Worm (Caenorhabditis elegans) whole organism, mixed stage, embryonic: ENCODE data around the gene C05C12.1.

Experiments used
- M03D4.4 ChIP-seq: sonication (generic microtip); optimal IDR thresholded peaks from 2 replicates; lab custom pipeline; 2017; ENCODE audit warnings: mild to moderate bottlenecking, missing genetic modification characterization, missing compliant biosample characterization
- blmp-1 ChIP-seq: fragments of 150-350 bp; optimal IDR thresholded peaks from 2 replicates; lab custom pipeline; 2014; ENCODE audit warnings: missing biosample characterization, missing genetic modification characterization
- ceh-39 ChIP-seq: fragments of 150-350 bp; optimal IDR thresholded peaks from 2 replicates; lab custom pipeline; 2014; ENCODE audit warnings: missing biosample characterization, missing genetic modification characterization
- ceh-43 ChIP-seq: fragments of 200-800 bp; sonication (Bioruptor generic); optimal IDR thresholded peaks from 2 replicates; lab custom pipeline; 2018; ENCODE audit warnings: mild to moderate bottlenecking, missing genetic modification characterization, moderate library complexity, missing compliant biosample characterization
- ceh-83 ChIP-seq: fragments of 200-800 bp; sonication (Bioruptor generic); optimal IDR thresholded peaks from 2 replicates; lab custom pipeline; 2018; ENCODE audit warnings: mild to moderate bottlenecking, missing genetic modification characterization, missing compliant biosample characterization
- ces-1 ChIP-seq: fragments of 150-350 bp; optimal IDR thresholded peaks from 2 replicates; lab custom pipeline; 2014; ENCODE audit warnings: missing biosample characterization, missing genetic modification reagents, missing genetic modification characterization
- cnd-1 ChIP-seq: fragments of 200-800 bp; sonication (Bioruptor generic); optimal IDR thresholded peaks from 2 replicates; lab custom pipeline; 2018; ENCODE audit warnings: mild to moderate bottlenecking, missing genetic modification characterization, missing compliant biosample characterization
- drap-1 ChIP-seq: fragments of 200-800 bp; sonication (Bioruptor generic); optimal IDR thresholded peaks from 3 replicates; lab custom pipeline; 2018; ENCODE audit warnings: mild to moderate bottlenecking, missing genetic modification characterization, missing compliant biosample characterization
- elt-1 ChIP-seq: sonication (generic microtip); optimal IDR thresholded peaks from 2 replicates; lab custom pipeline; 2017; ENCODE audit warnings: missing genetic modification characterization, mild to moderate bottlenecking, missing compliant biosample characterization, antibody characterized with exemption, moderate library complexity, borderline replicate concordance; ENCODE audit not compliant: insufficient read depth
- elt-3 ChIP-seq: fragments of 150-350 bp; optimal IDR thresholded peaks from 2 replicates; lab custom pipeline; 2014; ENCODE audit warnings: missing biosample characterization, missing genetic modification characterization
- flh-1 ChIP-seq: fragments of 200-800 bp; sonication (Bioruptor generic); optimal IDR thresholded peaks from 2 replicates; lab custom pipeline; 2018; ENCODE audit warnings: mild to moderate bottlenecking, missing genetic modification characterization, moderate library complexity, missing compliant biosample characterization
- ham-2 ChIP-seq: fragments of 200-800 bp; sonication (Bioruptor generic); optimal IDR thresholded peaks from 2 replicates; lab custom pipeline; 2018; ENCODE audit warnings: mild to moderate bottlenecking, missing genetic modification characterization, missing compliant biosample characterization
- hlh-1 ChIP-seq: fragments of 150-350 bp; optimal IDR thresholded peaks from 2 replicates; lab custom pipeline; 2014; ENCODE audit warnings: missing biosample characterization, missing genetic modification reagents, missing genetic modification characterization
- lin-13 ChIP-seq: fragments of 150-350 bp; optimal IDR thresholded peaks from 2 replicates; lab custom pipeline; 2014; ENCODE audit warnings: missing biosample characterization, missing genetic modification characterization
- lin-32 ChIP-seq: fragments of 200-800 bp; sonication (Bioruptor generic); optimal IDR thresholded peaks from 2 replicates; lab custom pipeline; 2018; ENCODE audit warnings: mild to moderate bottlenecking, missing genetic modification characterization, missing compliant biosample characterization
- lsy-2 ChIP-seq: fragments of 150-350 bp; optimal IDR thresholded peaks from 2 replicates; lab custom pipeline; 2014; ENCODE audit warnings: missing biosample characterization, missing genetic modification characterization
- mab-5 ChIP-seq: fragments of 150-350 bp; optimal IDR thresholded peaks from 2 replicates; lab custom pipeline; 2014; ENCODE audit warnings: missing biosample characterization, missing genetic modification characterization
- mls-2 ChIP-seq: sonication (generic microtip); optimal IDR thresholded peaks from 2 replicates; lab custom pipeline; 2016; ENCODE audit warnings: mild to moderate bottlenecking, missing genetic modification characterization, moderate library complexity, missing compliant biosample characterization
- nhr-12 ChIP-seq: fragments of 150-350 bp; optimal IDR thresholded peaks from 2 replicates; lab custom pipeline; 2014; ENCODE audit warnings: missing biosample characterization, missing genetic modification characterization
- nhr-2 ChIP-seq: fragments of 150-350 bp; optimal IDR thresholded peaks from 2 replicates; lab custom pipeline; 2014; ENCODE audit warnings: missing biosample characterization, missing genetic modification characterization
- nhr-237 ChIP-seq: fragments of 150-350 bp; optimal IDR thresholded peaks from 2 replicates; lab custom pipeline; 2014; ENCODE audit warnings: missing biosample characterization, missing genetic modification characterization
- pha-4 ChIP-seq: fragments of 150-350 bp; optimal IDR thresholded peaks from 2 replicates; lab custom pipeline; 2018; ENCODE audit warnings: missing biosample characterization, missing genetic modification reagents, missing genetic modification characterization
- sem-2 ChIP-seq: fragments of 200-800 bp; sonication (Bioruptor generic); optimal IDR thresholded peaks from 2 replicates; lab custom pipeline; 2018; ENCODE audit warnings: mild to moderate bottlenecking, missing genetic modification characterization, missing compliant biosample characterization
- snpc-4 ChIP-seq: fragments of 150-350 bp; optimal IDR thresholded peaks from 2 replicates; lab custom pipeline; 2014; ENCODE audit warnings: missing biosample characterization, missing genetic modification characterization
- sptf-1 ChIP-seq: sonication (generic microtip); optimal IDR thresholded peaks from 2 replicates; lab custom pipeline; 2017; ENCODE audit warnings: mild to moderate bottlenecking, missing genetic modification characterization, moderate library complexity, missing compliant biosample characterization
- unc-120 ChIP-seq: sonication (generic microtip); optimal IDR thresholded peaks from 2 replicates; lab custom pipeline; 2017; ENCODE audit warnings: missing genetic modification characterization, missing compliant biosample characterization; ENCODE audit not compliant: poor library complexity, severe bottlenecking

The C05C12.1 gene

DNA sequence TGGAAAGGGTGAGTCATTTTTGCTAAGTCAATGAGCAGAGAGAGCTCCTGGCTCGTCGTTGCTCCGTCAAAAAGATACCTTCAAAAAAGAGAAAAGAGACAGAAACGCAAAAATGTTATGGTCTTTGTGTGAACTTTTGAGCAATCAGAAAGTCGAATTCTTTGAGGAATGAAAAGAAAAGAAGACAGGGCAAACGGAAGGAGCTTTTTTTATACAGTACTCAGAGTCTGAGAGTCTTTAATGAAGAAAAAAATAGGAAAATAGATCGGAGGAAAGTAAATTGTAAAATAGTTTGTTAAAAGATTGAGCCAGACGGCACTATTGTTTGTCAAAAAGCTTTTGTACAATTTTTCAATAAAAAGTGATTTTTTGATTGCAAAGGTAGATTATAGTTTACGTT, 15.7 kb downstream of the C05C12.1 start:
- TF ChIP-seq nhr-2 (no peak), drap-1 (GFP tag; lab: Kevin White, UChicago) (no peak), sem-2 (GFP tag; lab: Kevin White, UChicago) (no peak), elt-1 (tag; lab: Kevin White, UChicago) (no peak), nhr-237 (no peak), ceh-43 (no peak), unc-120 (tag; lab: Kevin White, UChicago) (no peak), snpc-4 (tag; lab: Kevin White, UChicago) (no peak), ces-1 (no peak), mls-2 (tag; lab: Kevin White, UChicago) (no peak), ceh-83 (GFP tag; lab: Kevin White, UChicago) (no peak)
- TF ChIP-seq, all 35 proteins: peak for 0

ce11 chrIV:11271262-11271661, 17.5 kb downstream of the C05C12.1 start, which contains the start of gene nhr-7:
nhr-7 (minus strand) TSS chrIV:11271362.
- no peak for TF ChIP-seq snpc-4 (tag; lab: Kevin White, UChicago)
- no peak for TF ChIP-seq M03D4.4
- TF ChIP-seq elt-3 (tag; lab: Kevin White, UChicago), result no peak
- no peak for TF ChIP-seq nhr-2
- TF ChIP-seq flh-1 (GFP tag; lab: Kevin White, UChicago), result no peak
- no peak for TF ChIP-seq hlh-1
- no peak for TF ChIP-seq sem-2 (GFP tag; lab: Kevin White, UChicago)
- no peak for TF ChIP-seq ceh-39 (tag; lab: Kevin White, UChicago)
- no peak for TF ChIP-seq elt-1 (tag; lab: Kevin White, UChicago)
- TF ChIP-seq drap-1 (GFP tag; lab: Kevin White, UChicago), result no peak
- TF ChIP-seq ceh-43, result no peak
- no peak for TF ChIP-seq ham-2 (GFP tag; lab: Kevin White, UChicago)
- TF ChIP-seq mab-5 (tag; lab: Kevin White, UChicago), result no peak
- no peak for TF ChIP-seq nhr-12

- no peak for TF ChIP-seq M03D4.4
- no peak for TF ChIP-seq hlh-1
- TF ChIP-seq ceh-83 (GFP tag; lab: Kevin White, UChicago), result no peak
- no peak for TF ChIP-seq flh-1 (GFP tag; lab: Kevin White, UChicago)
- no peak for TF ChIP-seq ceh-39 (tag; lab: Kevin White, UChicago)
- no peak for TF ChIP-seq nhr-12
- no peak for TF ChIP-seq nhr-237
- no peak for TF ChIP-seq lin-32
- no peak for TF ChIP-seq mls-2 (tag; lab: Kevin White, UChicago)
- TF ChIP-seq lsy-2, result no peak
- no peak for TF ChIP-seq drap-1 (GFP tag; lab: Kevin White, UChicago)
- no peak for TF ChIP-seq elt-3 (tag; lab: Kevin White, UChicago)
Observed at ce11 chrIV:11273151-11273550, 19.4 kb downstream of the C05C12.1 start, which contains the start of gene gtl-2. gtl-2 (plus strand) TSS chrIV:11273451.

- TF ChIP-seq ham-2 (GFP tag; lab: Kevin White, UChicago) (no peak), snpc-4 (tag; lab: Kevin White, UChicago) (no peak), lin-13 (no peak), ceh-43 (no peak), ceh-83 (GFP tag; lab: Kevin White, UChicago) (no peak), drap-1 (GFP tag; lab: Kevin White, UChicago) (no peak), mls-2 (tag; lab: Kevin White, UChicago) (no peak), ceh-39 (tag; lab: Kevin White, UChicago) (no peak), elt-3 (tag; lab: Kevin White, UChicago) (no peak), elt-1 (tag; lab: Kevin White, UChicago) (no peak), lsy-2 (no peak), mab-5 (tag; lab: Kevin White, UChicago) (no peak), sptf-1 (tag; lab: Kevin White, UChicago) (no peak), blmp-1 (tag; lab: Kevin White, UChicago) (no peak), cnd-1 (no peak), unc-120 (tag; lab: Kevin White, UChicago) (no peak), sem-2 (GFP tag; lab: Kevin White, UChicago) (no peak)
Observed at ce11 chrIV:11276026-11276425, 22.2 kb downstream of the C05C12.1 start.

DNA sequence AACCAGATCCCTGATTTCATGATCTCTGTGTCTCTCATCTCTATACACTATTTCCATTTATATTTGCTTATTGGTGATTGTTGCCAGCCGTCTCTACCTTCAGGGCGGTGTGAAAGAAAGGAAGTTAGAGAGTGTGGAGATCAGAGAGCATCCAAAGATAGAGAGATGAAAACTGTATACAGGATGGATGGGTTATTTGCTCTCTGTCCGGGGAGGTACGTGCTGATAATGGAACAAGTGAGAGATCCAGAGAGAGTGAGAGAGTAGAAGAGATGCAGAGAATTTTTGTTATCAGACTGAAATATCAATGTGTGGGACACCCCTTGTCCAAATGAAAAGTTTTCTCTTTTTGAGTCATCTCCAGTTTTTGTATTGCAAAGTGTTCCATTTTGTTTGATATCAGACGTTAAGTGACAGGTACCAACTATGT, 30.3 kb downstream of the C05C12.1 start:
- TF ChIP-seq pha-4 (tag; lab: Kevin White, UChicago), result peak; percentile 24
- TF ChIP-seq ceh-39 (tag; lab: Kevin White, UChicago), result no peak

- TF ChIP-seq blmp-1 (tag; lab: Kevin White, UChicago) (no peak), lsy-2 (no peak), elt-1 (tag; lab: Kevin White, UChicago) (no peak), ham-2 (GFP tag; lab: Kevin White, UChicago) (no peak), pha-4 (tag; lab: Kevin White, UChicago) (no peak), mls-2 (tag; lab: Kevin White, UChicago) (no peak)
- TF ChIP-seq, all 35 proteins: peak for 0
Observed at ce11 chrIV:11285239-11285638, 31.4 kb downstream of the C05C12.1 start.
